Fruit fly (Drosophila melanogaster) S2 (cell line): Measurements from ENCODE around the gene Fbw5.

Experiments
- CG8478 ChIP-seq: fragments of >200 bp; optimal IDR thresholded peaks from 2 replicates; lab custom pipeline; 2018
- CTCF ChIP-seq, 2 experiments: fragments of >200 bp; optimal IDR thresholded peaks; 2 replicates each; lab custom pipeline; 2018

DNA sequence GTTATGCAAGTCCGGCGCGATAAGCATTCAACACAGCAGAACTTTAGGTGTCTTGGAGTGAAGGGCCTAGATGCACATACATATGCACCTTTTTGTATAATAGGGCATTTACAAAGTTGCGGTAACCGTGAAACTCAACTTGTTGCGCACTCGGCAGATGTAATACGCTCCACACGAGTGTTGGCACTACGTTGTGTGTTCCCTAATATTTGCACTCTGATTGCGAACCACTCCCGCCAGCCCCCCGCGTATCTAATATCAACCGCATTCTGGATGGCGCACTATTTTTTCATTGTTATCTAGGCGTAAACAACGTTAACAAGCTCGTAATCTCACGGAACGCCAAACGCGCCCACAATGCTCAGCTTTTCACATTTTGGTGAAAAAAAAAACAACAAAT lies 14.6 kb upstream of the Fbw5 start:
- TF ChIP-seq CG8478 (no peak), CTCF (optimal IDR thresholded peaks at IDR 0.05; lab: Kevin White, UChicago) (no peak)
